Worm (Caenorhabditis elegans): Measurements from ENCODE around the gene Y48G9A.9.

ce11 chrIII:2047907-2048306, 44.6 kb upstream of the Y48G9A.9 start, which contains the start of gene dpy-1:
- TF ChIP-seq ztf-11 (tag; optimal IDR thresholded peaks at IDR 0.05) (no peak), snpc-4 (tag; optimal IDR thresholded peaks at IDR 0.05) (no peak), fos-1 (tag; optimal IDR thresholded peaks at IDR 0.05) (no peak), ama-1 (optimal IDR thresholded peaks at IDR 0.05) (no peak), nhr-11 (tag; optimal IDR thresholded peaks at IDR 0.05) (no peak), lin-11 (tag; optimal IDR thresholded peaks at IDR 0.05) (no peak), skn-1 (tag; optimal IDR thresholded peaks at IDR 0.05) (no peak), ZK546.5 (tag; optimal IDR thresholded peaks at IDR 0.05) (no peak), ceh-82 (tag; optimal IDR thresholded peaks at IDR 0.05) (no peak), elt-1 (tag; optimal IDR thresholded peaks at IDR 0.05) (no peak), ztf-4 (tag; optimal IDR thresholded peaks at IDR 0.05) (no peak), lin-13 (GFP tag; optimal IDR thresholded peaks at IDR 0.05) (no peak), mab-5 (tag; optimal IDR thresholded peaks at IDR 0.05) (no peak), Y55F3AM.14 (GFP tag; optimal IDR thresholded peaks at IDR 0.05) (no peak)

Data from whole organism, L2 larva.